Worm (Caenorhabditis elegans): ENCODE measurements around the gene H23N18.5.

H23N18.5 gene

DNA sequence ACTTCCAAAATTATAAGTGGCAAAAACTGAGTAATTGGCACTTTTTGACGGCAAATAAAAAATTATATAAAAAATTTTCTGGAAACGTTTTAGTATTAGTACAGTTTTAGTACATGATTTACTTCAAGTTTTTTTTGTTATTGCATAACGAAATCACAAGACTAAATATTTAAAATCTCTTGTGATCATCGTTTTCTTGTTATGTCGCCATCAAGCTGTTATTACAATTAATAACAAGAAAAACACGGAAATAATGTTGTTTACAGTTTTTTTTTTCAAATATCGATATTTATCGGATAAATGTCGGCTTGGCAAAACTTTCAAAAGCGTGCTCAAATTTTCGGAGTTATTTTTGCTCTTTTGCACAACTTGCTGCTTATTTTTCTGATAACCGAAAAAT is 36.5 kb upstream of the H23N18.5 start, which contains the start of gene str-209:
TSS of gene str-209 (plus strand) at position 301 of the 400 bp plus-strand sequence.
- TF ChIP-seq unc-62 (GFP tag; optimal IDR thresholded peaks at IDR 0.05): no peak
- no peak for TF ChIP-seq lsy-27 (tag; optimal IDR thresholded peaks at IDR 0.05; ENCODE audit: borderline replicate concordance, insufficient read depth)
- TF ChIP-seq Y79H2A.3 (GFP tag; conservative IDR thresholded peaks at IDR 0.05): no peak
- no peak for TF ChIP-seq mes-4 (tag; optimal IDR thresholded peaks at IDR 0.05)
- TF ChIP-seq F57C9.4 (tag; optimal IDR thresholded peaks at IDR 0.05): no peak

DNA sequence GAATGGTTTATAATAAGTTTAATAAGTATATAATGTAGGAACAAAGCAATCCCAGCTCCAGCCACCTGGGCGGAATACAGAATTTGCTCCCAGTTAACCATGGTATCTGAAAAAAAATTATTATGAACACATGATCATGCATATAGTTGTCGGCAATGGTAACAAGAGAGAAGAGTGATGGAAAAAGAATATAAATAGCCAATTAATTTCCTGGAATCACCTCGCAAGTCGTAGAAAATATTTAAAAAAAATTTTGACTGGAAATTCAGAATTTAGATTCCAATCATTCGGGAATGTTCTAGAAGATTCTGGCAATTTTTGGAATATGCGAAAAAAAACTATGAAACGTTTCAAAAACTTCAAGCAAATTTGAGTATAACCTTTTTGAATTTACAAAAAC is 32.0 kb upstream of the H23N18.5 start, which contains the start of gene str-211:
TSS of gene str-211 (minus strand) at position 101 of the 400 bp plus-strand sequence.
- TF ChIP-seq ztf-25 (GFP tag; IDR thresholded peaks at IDR 0.05): no peak
- no peak for TF ChIP-seq mel-28 (tag; optimal IDR thresholded peaks at IDR 0.05; ENCODE audit: borderline replicate concordance)
- TF ChIP-seq efl-1 (GFP tag; optimal IDR thresholded peaks at IDR 0.05): no peak
- no peak for TF ChIP-seq athp-1 (tag; optimal IDR thresholded peaks at IDR 0.05)
- no peak for TF ChIP-seq B0261.1 (tag; optimal IDR thresholded peaks at IDR 0.05)
- TF ChIP-seq bed-2 (GFP tag; IDR thresholded peaks at IDR 0.05): no peak
- TF ChIP-seq Y53G8AR.9 (GFP tag; conservative IDR thresholded peaks at IDR 0.05): no peak
- no peak for TF ChIP-seq mes-4 (tag; optimal IDR thresholded peaks at IDR 0.05)
- TF ChIP-seq F23B12.7 (tag; optimal IDR thresholded peaks at IDR 0.05; ENCODE audit: insufficient read depth): no peak
- no peak for TF ChIP-seq mxl-1 (tag; optimal IDR thresholded peaks at IDR 0.05)
- no peak for TF ChIP-seq pha-4 (tag; optimal IDR thresholded peaks at IDR 0.05)
- TF ChIP-seq ceh-58 (GFP tag; IDR thresholded peaks at IDR 0.05): no peak
- no peak for TF ChIP-seq hlh-12 (tag; optimal IDR thresholded peaks at IDR 0.05)
- no peak for TF ChIP-seq die-1 (tag; optimal IDR thresholded peaks at IDR 0.05)

DNA sequence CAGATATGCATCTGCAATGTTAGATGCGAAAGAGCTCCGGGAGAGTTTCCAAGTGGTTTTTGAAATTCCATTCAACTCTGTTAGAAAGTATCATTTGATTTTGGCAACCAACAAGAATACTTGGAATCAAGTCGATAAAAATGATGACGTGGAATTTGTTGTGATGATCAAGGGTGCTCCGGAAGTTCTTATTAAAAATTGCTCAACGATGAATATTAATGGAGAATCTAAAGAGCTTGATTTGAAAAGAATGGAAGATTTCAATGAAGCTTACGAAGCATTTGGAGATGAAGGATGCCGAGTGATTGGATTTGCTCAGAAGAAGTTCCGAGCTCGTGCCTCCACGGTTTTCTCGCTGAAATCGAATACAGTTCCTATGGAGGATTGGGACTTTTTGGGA is 25.2 kb upstream of the H23N18.5 start:
- TF ChIP-seq sptf-2 (GFP tag; optimal IDR thresholded peaks at IDR 0.05) (no peak), mcd-1 (GFP tag; IDR thresholded peaks at IDR 0.05) (no peak), Y95B8A.8 (GFP tag; IDR thresholded peaks at IDR 0.05) (no peak), ztf-6 (GFP tag; IDR thresholded peaks at IDR 0.05) (no peak), pbrm-1 (GFP tag; IDR thresholded peaks at IDR 0.05) (no peak), gei-17 (GFP tag; optimal IDR thresholded peaks at IDR 0.05) (no peak), sdz-38 (tag; optimal IDR thresholded peaks at IDR 0.05) (no peak), cebp-2 (GFP tag; IDR thresholded peaks at IDR 0.05) (no peak), T07F8.4 (tag; optimal IDR thresholded peaks at IDR 0.05) (no peak), nfya-2 (GFP tag; IDR thresholded peaks at IDR 0.05) (no peak), unc-62 (GFP tag; optimal IDR thresholded peaks at IDR 0.05) (no peak), F57A8.1 (GFP tag; optimal IDR thresholded peaks at IDR 0.05) (no peak), attf-6 (GFP tag; IDR thresholded peaks at IDR 0.05) (no peak), mxl-1 (tag; optimal IDR thresholded peaks at IDR 0.05) (no peak), ceh-58 (GFP tag; IDR thresholded peaks at IDR 0.05) (no peak), ztf-25 (GFP tag; IDR thresholded peaks at IDR 0.05) (no peak)

DNA sequence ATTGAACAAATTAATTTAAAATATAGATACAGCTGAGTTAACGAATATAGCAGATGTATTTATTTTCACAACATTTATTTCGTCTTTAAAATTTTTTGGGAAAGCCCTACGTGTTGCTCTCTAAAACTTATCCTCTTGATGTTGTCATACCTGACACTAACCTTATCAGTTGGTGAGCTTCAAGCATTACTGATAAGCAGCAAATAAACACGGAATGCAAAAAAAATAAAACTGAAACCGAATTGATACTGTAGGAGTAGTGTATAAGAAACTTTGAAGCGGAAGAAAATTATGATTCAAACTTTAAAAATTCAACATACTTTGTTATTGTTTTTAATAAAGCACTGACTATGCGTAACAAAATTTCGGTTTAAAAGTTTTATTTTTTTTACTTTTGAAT is 22.9 kb upstream of the H23N18.5 start:
- no peak for TF ChIP-seq T26A5.8 (tag; optimal IDR thresholded peaks at IDR 0.05)
- no peak for TF ChIP-seq akir-1 (GFP tag; optimal IDR thresholded peaks at IDR 0.05)
- no peak for TF ChIP-seq ztf-25 (GFP tag; IDR thresholded peaks at IDR 0.05)
- TF ChIP-seq lir-1 (GFP tag; conservative IDR thresholded peaks at IDR 0.05): no peak
- no peak for TF ChIP-seq snpc-3.4 (tag; optimal IDR thresholded peaks at IDR 0.05)
- TF ChIP-seq K12H6.12 (tag; optimal IDR thresholded peaks at IDR 0.05): no peak

Measured in whole organism, young adult.